Worm (Caenorhabditis elegans) whole organism, young adult: ENCODE results near the gene K08H10.6.

ENCODE experiments used
- F52B5.7 ChIP-seq: sonication (generic microtip); optimal IDR thresholded peaks from 2 replicates; lab custom pipeline; 2016; ENCODE audit warnings: mild to moderate bottlenecking, missing genetic modification characterization, missing compliant biosample characterization
- Y53F4B.3 ChIP-seq: fragments of 200-800 bp; sonication (Bioruptor generic); IDR thresholded peaks from 2 replicates; pipeline ENCODE4 v1.3.6; 2022; ENCODE audit warnings: missing genetic modification reagents, missing genetic modification characterization, missing compliant biosample characterization
- him-1 ChIP-seq: sonication (generic microtip); optimal IDR thresholded peaks from 2 replicates; lab custom pipeline; 2016; ENCODE audit warnings: missing genotype, missing genetic modification reagents, missing genetic modification characterization, missing compliant biosample characterization
- hsf-1 ChIP-seq: fragments of 200-800 bp; sonication (Bioruptor generic); IDR thresholded peaks from 2 replicates; pipeline ENCODE4 v1.3.6; 2022; ENCODE audit warnings: missing genetic modification reagents, missing genetic modification characterization, missing compliant biosample characterization
- snpc-4 ChIP-seq, 5 experiments: fragments of 150-350 bp in 1 of 5; sonication (generic microtip) in 4 of 5; optimal IDR thresholded peaks; 2 replicates each; lab custom pipeline; 2014 to 2018; ENCODE audit warnings: missing genetic modification characterization in 5 of 5, missing biosample characterization in 3 of 5, antibody characterized with exemption in 2 of 5, mild to moderate bottlenecking in 2 of 5, missing compliant biosample characterization in 2 of 5, missing genotype in 2 of 5, moderate library complexity in 2 of 5, missing genetic modification reagents in 1 of 5

ce11 chrV:10012639-10013038 is 16.9 kb upstream of the K08H10.6 start:
- TF ChIP-seq him-1 (no peak), hsf-1 (no peak), Y53F4B.3 (GFP tag; lab: Robert Waterston, UW) (no peak), F52B5.7 (tag; lab: Kevin White, UChicago) (no peak), snpc-4 (GFP tag; optimal IDR thresholded peaks at IDR 0.05; lab: Kevin White, UChicago) (no peak), snpc-4 (tag; optimal IDR thresholded peaks at IDR 0.05; lab: Kevin White, UChicago) (no peak)
